Fruit fly (Drosophila melanogaster): ENCODE measurements around the gene Sry-delta.

Sry-delta gene

DNA sequence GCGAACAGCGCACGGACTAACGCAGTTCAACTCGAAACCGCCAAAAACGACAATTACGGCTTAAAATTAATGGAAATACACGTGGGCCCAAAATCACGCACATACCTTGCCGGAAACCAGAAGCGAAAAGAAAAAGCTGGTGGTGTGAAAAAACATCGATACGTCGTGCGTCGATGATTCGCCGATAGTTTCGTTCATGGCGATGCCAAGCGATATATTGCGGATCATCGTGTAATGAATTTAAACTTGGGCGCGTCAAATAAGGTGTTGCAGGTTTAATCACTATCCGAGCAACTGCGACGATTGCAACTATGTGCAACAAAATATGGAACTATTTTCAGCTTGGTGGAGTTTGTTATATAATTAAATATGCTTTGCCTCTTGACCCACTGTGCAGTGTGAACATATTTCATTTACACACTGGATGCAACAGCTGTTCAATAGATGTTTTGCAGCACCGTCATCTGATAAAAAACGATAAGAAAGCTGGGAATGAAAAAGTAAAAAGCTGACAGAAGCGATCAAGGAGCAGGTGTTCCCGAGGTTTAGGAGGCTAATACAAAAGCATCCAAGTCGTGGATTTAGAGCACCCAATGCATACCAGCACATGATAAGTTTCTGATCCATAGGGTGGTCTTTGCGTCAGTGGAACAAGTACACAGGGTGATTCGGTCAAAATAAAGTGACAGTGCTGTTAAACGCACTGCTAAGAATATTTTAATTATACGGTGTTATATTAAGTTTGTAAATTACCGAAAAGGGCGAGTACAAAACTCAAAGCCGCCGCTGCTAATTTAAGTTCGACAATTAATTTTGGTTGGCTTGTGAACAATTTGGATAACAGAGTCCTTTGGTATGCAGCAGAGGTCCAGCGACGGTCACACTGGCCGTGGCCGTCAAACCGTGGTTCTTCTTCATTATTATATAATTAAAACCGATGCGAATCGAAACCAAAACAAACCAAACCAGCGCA, 3.2 kb downstream of the Sry-delta start, which contains the start of the genes RpL32 and CG7943 (continued):
- TF ChIP-seq tup (GFP tag; optimal IDR thresholded peaks at IDR 0.05): peak; percentile 95
- TF ChIP-seq CG3163 (GFP tag; optimal IDR thresholded peaks at IDR 0.05): peak; percentile 78
- peak; percentile 94 for TF ChIP-seq her (GFP tag; optimal IDR thresholded peaks at IDR 0.05)
- peak; percentile 98 for TF ChIP-seq CG13775 (GFP tag; optimal IDR thresholded peaks at IDR 0.05)
- TF ChIP-seq pzg (GFP tag; optimal IDR thresholded peaks at IDR 0.05): peak; percentile 92
- peak; percentile 92 for TF ChIP-seq disco-r (GFP tag; optimal IDR thresholded peaks at IDR 0.05)
- TF ChIP-seq Six4 (GFP tag; optimal IDR thresholded peaks at IDR 0.05): peak; percentile 92
- TF ChIP-seq nerfin-2 (GFP tag; IDR thresholded peaks at IDR 0.05; ENCODE audit: partially characterized antibody): peak; percentile 100
- peak; percentile 92 for TF ChIP-seq ap (GFP tag; IDR thresholded peaks at IDR 0.05)
- TF ChIP-seq CG13424 (tag; optimal IDR thresholded peaks at IDR 0.05): peak; percentile 83
- TF ChIP-seq croc (GFP tag; conservative IDR thresholded peaks at IDR 0.05): peak; percentile 87
- TF ChIP-seq bbx (GFP tag; IDR thresholded peaks at IDR 0.05; ENCODE audit: partially characterized antibody): peak; percentile 100
- peak; percentile 70 for TF ChIP-seq Hand (GFP tag; optimal IDR thresholded peaks at IDR 0.05)
- peak; percentile 79 for TF ChIP-seq ab (GFP tag; optimal IDR thresholded peaks at IDR 0.05)
- peak; percentile 85 for TF ChIP-seq nom (GFP tag; optimal IDR thresholded peaks at IDR 0.05)
- no peak; the same call in 1 of the 2 replicates for TF ChIP-seq NFAT (GFP tag; IDR thresholded peaks at IDR 0.05)
- TF ChIP-seq CG17359 (tag; optimal IDR thresholded peaks at IDR 0.05): peak; percentile 93
- TF ChIP-seq CG8089 (GFP tag; optimal IDR thresholded peaks at IDR 0.05): peak; percentile 91
- peak; percentile 90 for TF ChIP-seq ara (GFP tag; IDR thresholded peaks at IDR 0.05)

DNA sequence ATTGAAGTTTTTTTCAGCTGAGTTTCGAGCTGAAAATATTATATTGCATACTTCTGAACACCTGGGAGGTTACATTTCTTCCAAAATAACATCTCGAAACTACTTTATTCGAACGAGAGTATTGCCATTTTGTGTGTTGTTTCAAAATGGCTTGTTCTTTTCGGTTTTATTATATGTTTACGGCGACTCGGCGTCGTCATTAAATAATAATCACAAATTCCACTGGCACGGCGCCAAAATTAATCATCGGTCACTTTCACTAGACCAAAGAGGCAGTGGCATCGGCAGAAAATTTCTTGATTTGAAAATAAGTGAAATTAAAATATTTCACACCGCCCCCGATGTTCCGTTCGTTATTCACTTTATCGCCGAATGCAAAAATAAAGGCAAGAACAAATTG, 7.3 kb downstream of the Sry-delta start:
- TF ChIP-seq CG12744 (GFP tag; optimal IDR thresholded peaks at IDR 0.05) (no peak), CG18476 (GFP tag; optimal IDR thresholded peaks at IDR 0.05) (no peak), sim (GFP tag; IDR thresholded peaks at IDR 0.05) (no peak), Lpt (GFP tag; optimal IDR thresholded peaks at IDR 0.05) (no peak), BtbVII (GFP tag; optimal IDR thresholded peaks at IDR 0.05) (no peak), lola (GFP tag; optimal IDR thresholded peaks at IDR 0.05) (no peak), kah (GFP tag; optimal IDR thresholded peaks at IDR 0.05) (no peak), GATAe (GFP tag; conservative IDR thresholded peaks at IDR 0.05) (no peak), CG3163 (GFP tag; optimal IDR thresholded peaks at IDR 0.05) (no peak), HLH3B (GFP tag; IDR thresholded peaks at IDR 0.05) (no peak), CG17612 (GFP tag; IDR thresholded peaks at IDR 0.05) (peak; percentile 42; the same call in 1 of the 2 replicates), bowl (GFP tag; IDR thresholded peaks at IDR 0.05) (no peak), row (GFP tag; IDR thresholded peaks at IDR 0.05) (peak; percentile 30; the same call in 2 of the 3 replicates), sd (tag; optimal IDR thresholded peaks at IDR 0.05) (peak; percentile 67), Hr39 (optimal IDR thresholded peaks at IDR 0.05) (no peak), CG2678 (tag; optimal IDR thresholded peaks at IDR 0.05) (no peak), hkb (optimal IDR thresholded peaks at IDR 0.05) (no peak), hkb (GFP tag; IDR thresholded peaks at IDR 0.05) (no peak), CG4328 (GFP tag; optimal IDR thresholded peaks at IDR 0.05) (no peak), CG13775 (GFP tag; optimal IDR thresholded peaks at IDR 0.05) (no peak), Rfx (GFP tag; IDR thresholded peaks at IDR 0.05) (0 out of 2 replicates have a peak, but pooled peaks have one; percentile 15), Dref (GFP tag; IDR thresholded peaks at IDR 0.05) (no peak), otp (GFP tag; IDR thresholded peaks at IDR 0.05) (no peak), tup (GFP tag; optimal IDR thresholded peaks at IDR 0.05) (no peak), Neu2 (GFP tag; optimal IDR thresholded peaks at IDR 0.05; ENCODE audit: borderline replicate concordance) (no peak), Med (GFP tag) (peak; percentile 53), CG7271 (tag; optimal IDR thresholded peaks at IDR 0.05) (no peak), CG8290 (GFP tag; optimal IDR thresholded peaks at IDR 0.05) (no peak), CG8290 (tag; optimal IDR thresholded peaks at IDR 0.05) (peak in 1 of 2 experiments; percentile 26), C15 (GFP tag; IDR thresholded peaks at IDR 0.05) (no peak), shn (GFP tag; optimal IDR thresholded peaks at IDR 0.05) (no peak), CG34376 (GFP tag; optimal IDR thresholded peaks at IDR 0.05) (no peak), br (optimal IDR thresholded peaks at IDR 0.05) (no peak)
